Fruit fly (Drosophila melanogaster) whole organism, embryonic: Measurements from ENCODE around the gene gammaTub37C.
A peak's percentile ranks its signal among the peaks of the same experiment; 100 is the strongest.

Experiments
- Adf1 ChIP-seq: fragments of 200-800 bp; sonication (Bioruptor generic); IDR thresholded peaks from 2 replicates; pipeline ENCODE4 v1.3.6; 2022; ENCODE audit warnings: missing biosample characterization, missing genetic modification characterization
- Aef1 ChIP-seq: fragments of 200-800 bp; sonication (Bioruptor generic); IDR thresholded peaks from 3 replicates; pipeline ENCODE4 v1.3.6; 2022; ENCODE audit warnings: missing biosample characterization, missing genetic modification characterization
- Antp ChIP-seq: fragments of 200-800 bp; sonication (Bioruptor generic); optimal IDR thresholded peaks from 3 replicates; lab custom pipeline; 2016; ENCODE audit warnings: missing biosample characterization, missing genetic modification characterization
- Blimp-1 ChIP-seq: fragments of 200-800 bp; sonication (Bioruptor generic); optimal IDR thresholded peaks from 3 replicates; lab custom pipeline; 2018; ENCODE audit warnings: missing biosample characterization, missing genetic modification characterization, mild to moderate bottlenecking, moderate library complexity, missing genetic modification reagents
- CG10209 ChIP-seq: fragments of 200-800 bp; sonication (Bioruptor generic); optimal IDR thresholded peaks from 3 replicates; lab custom pipeline; 2017; ENCODE audit warnings: missing biosample characterization, mild to moderate bottlenecking, missing genetic modification characterization, missing genetic modification reagents
- CG10267 ChIP-seq: fragments of 200-800 bp; sonication (Bioruptor generic); optimal IDR thresholded peaks from 2 replicates; lab custom pipeline; 2018; ENCODE audit warnings: missing biosample characterization, mild to moderate bottlenecking, missing genetic modification characterization, moderate library complexity
- CG10959 ChIP-seq: fragments of 200-800 bp; sonication (Bioruptor generic); IDR thresholded peaks from 2 replicates; pipeline ENCODE4 v1.3.6; 2022; ENCODE audit warnings: missing biosample characterization, missing genetic modification characterization
- CG11398 ChIP-seq: fragments of 200-800 bp; sonication (Bioruptor generic); optimal IDR thresholded peaks from 2 replicates; lab custom pipeline; 2016; ENCODE audit warnings: missing biosample characterization, missing genetic modification characterization
- CG12071 ChIP-seq: fragments of 200-800 bp; sonication (Bioruptor generic); optimal IDR thresholded peaks from 3 replicates; lab custom pipeline; 2018; ENCODE audit warnings: missing biosample characterization, mild to moderate bottlenecking, missing genetic modification characterization
- CG12942 ChIP-seq: fragments of 200-800 bp; sonication (Bioruptor generic); optimal IDR thresholded peaks from 3 replicates; lab custom pipeline; 2016; ENCODE audit warnings: missing biosample characterization, missing genetic modification characterization
- CG13296 ChIP-seq: fragments of 200-800 bp; sonication (Bioruptor generic); optimal IDR thresholded peaks from 3 replicates; lab custom pipeline; 2018; ENCODE audit warnings: missing biosample characterization, mild to moderate bottlenecking, missing genetic modification characterization
- CG14710 ChIP-seq: fragments of 200-800 bp; sonication (Bioruptor generic); optimal IDR thresholded peaks from 3 replicates; lab custom pipeline; 2019; ENCODE audit warnings: missing biosample characterization, mild to moderate bottlenecking, missing genetic modification characterization, moderate library complexity
- CG14965 ChIP-seq: fragments of 200-800 bp; sonication (Bioruptor generic); optimal IDR thresholded peaks from 2 replicates; lab custom pipeline; 2016; ENCODE audit warnings: missing biosample characterization, missing genetic modification characterization, borderline replicate concordance
- CG15011 ChIP-seq: fragments of 200-800 bp; sonication (Bioruptor generic); optimal IDR thresholded peaks from 3 replicates; lab custom pipeline; 2018; ENCODE audit warnings: missing biosample characterization, mild to moderate bottlenecking, missing genetic modification characterization
- CG15696 ChIP-seq: fragments of 200-800 bp; sonication (Bioruptor generic); optimal IDR thresholded peaks from 2 replicates; lab custom pipeline; 2019; ENCODE audit warnings: missing biosample characterization, mild to moderate bottlenecking, missing genetic modification characterization, moderate library complexity
- CG1602 ChIP-seq: fragments of 200-800 bp; sonication (Bioruptor generic); optimal IDR thresholded peaks from 3 replicates; lab custom pipeline; 2016; ENCODE audit warnings: missing biosample characterization, missing genetic modification characterization
- CG1647 ChIP-seq: fragments of 200-800 bp; sonication (Bioruptor generic); optimal IDR thresholded peaks from 3 replicates; lab custom pipeline; 2016; ENCODE audit warnings: missing biosample characterization, missing genetic modification characterization
- CG2875 ChIP-seq: fragments of 200-800 bp; sonication (Bioruptor generic); optimal IDR thresholded peaks from 2 replicates; lab custom pipeline; 2017; ENCODE audit warnings: missing biosample characterization, mild to moderate bottlenecking, missing genetic modification characterization, missing genetic modification reagents
- CG4707 ChIP-seq: fragments of 200-800 bp; sonication (Bioruptor generic); optimal IDR thresholded peaks from 2 replicates; lab custom pipeline; 2018; ENCODE audit warnings: missing biosample characterization, mild to moderate bottlenecking, missing genetic modification characterization, moderate library complexity
- CG8290 ChIP-seq, 3 experiments: fragments of 200-800 bp; sonication (Bioruptor generic); optimal IDR thresholded peaks; 2 replicates each; lab custom pipeline; 2016 to 2019; ENCODE audit warnings: missing biosample characterization in 3 of 3, missing genetic modification characterization in 3 of 3, mild to moderate bottlenecking in 2 of 3, moderate library complexity in 1 of 3
- CHES-1-like ChIP-seq: fragments of 200-800 bp; sonication (Bioruptor generic); optimal IDR thresholded peaks from 2 replicates; lab custom pipeline; 2016; ENCODE audit warnings: missing biosample characterization, missing genetic modification characterization
- NC2β ChIP-seq: fragments of 200-800 bp; sonication (Bioruptor generic); optimal IDR thresholded peaks from 2 replicates; lab custom pipeline; 2016; ENCODE audit warnings: missing biosample characterization, missing genetic modification characterization
- NK7.1 ChIP-seq: fragments of 200-800 bp; sonication (Bioruptor generic); optimal IDR thresholded peaks from 3 replicates; lab custom pipeline; 2016; ENCODE audit warnings: missing biosample characterization, missing genetic modification characterization
- NfI ChIP-seq: fragments of 200-800 bp; sonication (Bioruptor generic); optimal IDR thresholded peaks from 3 replicates; lab custom pipeline; 2018; ENCODE audit warnings: missing biosample characterization, mild to moderate bottlenecking, missing genetic modification characterization, moderate library complexity
- Oli ChIP-seq: fragments of 200-800 bp; sonication (Bioruptor generic); optimal IDR thresholded peaks from 2 replicates; lab custom pipeline; 2018; ENCODE audit warnings: missing biosample characterization, mild to moderate bottlenecking, missing genetic modification characterization, moderate library complexity
- Sox102F ChIP-seq: fragments of 200-800 bp; sonication (Bioruptor generic); optimal IDR thresholded peaks from 2 replicates; lab custom pipeline; 2018; ENCODE audit warnings: missing biosample characterization, mild to moderate bottlenecking, missing genetic modification characterization, moderate library complexity
- Taf1 ChIP-seq: fragments of 200-800 bp; sonication (Bioruptor generic); IDR thresholded peaks from 2 replicates; pipeline ENCODE4 v1.3.6; 2022; ENCODE audit warnings: missing biosample characterization, missing genetic modification characterization
- aop ChIP-seq: fragments of 200-800 bp; sonication (Bioruptor generic); IDR thresholded peaks from 2 replicates; pipeline ENCODE4 v1.3.6; 2022; ENCODE audit warnings: missing biosample characterization, missing genetic modification characterization
- bab2 ChIP-seq: fragments of 200-800 bp; sonication (Bioruptor generic); optimal IDR thresholded peaks from 2 replicates; lab custom pipeline; 2016; ENCODE audit warnings: missing biosample characterization, missing genetic modification characterization
- crp ChIP-seq, 2 experiments: fragments of 200-800 bp; sonication (Bioruptor generic); optimal IDR thresholded peaks; 2 replicates in 1 of 2; 3 replicates in 1 of 2; lab custom pipeline; 2017; ENCODE audit warnings: missing biosample characterization in 2 of 2, missing genetic modification characterization in 2 of 2, mild to moderate bottlenecking in 1 of 2, moderate library complexity in 1 of 2
- fd102C ChIP-seq: fragments of 200-800 bp; sonication (Bioruptor generic); optimal IDR thresholded peaks from 2 replicates; lab custom pipeline; 2018; ENCODE audit warnings: missing biosample characterization, mild to moderate bottlenecking, missing genetic modification characterization, moderate library complexity
- jumu ChIP-seq: fragments of 200-800 bp; sonication (Bioruptor generic); optimal IDR thresholded peaks from 3 replicates; lab custom pipeline; 2016; ENCODE audit warnings: missing biosample characterization, missing genetic modification characterization
- nerfin-1 ChIP-seq: fragments of 200-800 bp; sonication (Bioruptor generic); optimal IDR thresholded peaks from 3 replicates; lab custom pipeline; 2019; ENCODE audit warnings: missing biosample characterization, mild to moderate bottlenecking, missing genetic modification characterization, moderate library complexity
- oc ChIP-seq: fragments of 200-800 bp; sonication (Bioruptor generic); optimal IDR thresholded peaks from 2 replicates; lab custom pipeline; 2018; ENCODE audit warnings: missing biosample characterization, mild to moderate bottlenecking, missing genetic modification characterization, moderate library complexity
- org-1 ChIP-seq: fragments of 200-800 bp; sonication (Bioruptor generic); optimal IDR thresholded peaks from 2 replicates; lab custom pipeline; 2017; ENCODE audit warnings: missing biosample characterization, missing genetic modification characterization
- prd ChIP-seq, 3 experiments: fragments of >200 bp in 2 of 3; fragments of 200-800 bp in 1 of 3; sonication (Bioruptor generic) in 1 of 3; optimal IDR thresholded peaks in 2 of 3; IDR thresholded peaks in 1 of 3; 2 replicates in 2 of 3; 3 replicates in 1 of 3; pipeline versions ENCODE4 v1.3.6 to Lab custom; 2017 to 2022; ENCODE audit warnings: missing biosample characterization in 1 of 3, missing genetic modification characterization in 1 of 3
- pzg ChIP-seq: fragments of 200-800 bp; sonication (Bioruptor generic); optimal IDR thresholded peaks from 3 replicates; lab custom pipeline; 2018; ENCODE audit warnings: missing biosample characterization, mild to moderate bottlenecking, missing genetic modification characterization, moderate library complexity
- rib ChIP-seq: fragments of 200-800 bp; sonication (Bioruptor generic); IDR thresholded peaks from 2 replicates; pipeline ENCODE4 v1.3.6; 2022; ENCODE audit warnings: missing biosample characterization, missing genetic modification characterization
- sc ChIP-seq, 3 experiments: fragments of >200 bp in 2 of 3; fragments of 200-800 bp in 1 of 3; sonication (Bioruptor generic) in 1 of 3; optimal IDR thresholded peaks; 2 replicates in 2 of 3; 3 replicates in 1 of 3; lab custom pipeline; 2017; ENCODE audit warnings: mild to moderate bottlenecking in 1 of 3, missing biosample characterization in 1 of 3, missing genetic modification characterization in 1 of 3, missing genetic modification reagents in 1 of 3
- sisA ChIP-seq: fragments of 200-800 bp; sonication (Bioruptor generic); IDR thresholded peaks from 2 replicates; pipeline ENCODE4 v1.3.6; 2022; ENCODE audit warnings: missing biosample characterization, missing genetic modification characterization
- sna ChIP-seq: fragments of 200-800 bp; sonication (Bioruptor generic); IDR thresholded peaks from 2 replicates; pipeline ENCODE4 v1.3.6; 2022; ENCODE audit warnings: missing biosample characterization, missing genetic modification characterization; ENCODE audit not compliant: partially characterized antibody
- sob ChIP-seq: fragments of 200-800 bp; sonication (Bioruptor generic); IDR thresholded peaks from 2 replicates; pipeline ENCODE4 v1.3.6; 2022; ENCODE audit warnings: missing biosample characterization, missing genetic modification characterization
- stc ChIP-seq: fragments of 200-800 bp; sonication (Bioruptor generic); IDR thresholded peaks from 2 replicates; pipeline ENCODE4 v1.3.6; 2022; ENCODE audit warnings: missing biosample characterization, missing genetic modification characterization
- sug ChIP-seq: fragments of 200-800 bp; optimal IDR thresholded peaks from 2 replicates; lab custom pipeline; 2019; ENCODE audit warnings: missing biosample characterization, mild to moderate bottlenecking, missing genetic modification characterization, moderate library complexity
- vfl ChIP-seq: fragments of 200-800 bp; sonication (Bioruptor generic); optimal IDR thresholded peaks from 2 replicates; lab custom pipeline; 2016; ENCODE audit warnings: missing biosample characterization, missing genetic modification characterization
- zfh1 ChIP-seq: fragments of 200-800 bp; sonication (Bioruptor generic); IDR thresholded peaks from 3 replicates; pipeline ENCODE4 v1.3.6; 2022; ENCODE audit warnings: missing biosample characterization, missing genetic modification characterization

Gene gammaTub37C

DNA sequence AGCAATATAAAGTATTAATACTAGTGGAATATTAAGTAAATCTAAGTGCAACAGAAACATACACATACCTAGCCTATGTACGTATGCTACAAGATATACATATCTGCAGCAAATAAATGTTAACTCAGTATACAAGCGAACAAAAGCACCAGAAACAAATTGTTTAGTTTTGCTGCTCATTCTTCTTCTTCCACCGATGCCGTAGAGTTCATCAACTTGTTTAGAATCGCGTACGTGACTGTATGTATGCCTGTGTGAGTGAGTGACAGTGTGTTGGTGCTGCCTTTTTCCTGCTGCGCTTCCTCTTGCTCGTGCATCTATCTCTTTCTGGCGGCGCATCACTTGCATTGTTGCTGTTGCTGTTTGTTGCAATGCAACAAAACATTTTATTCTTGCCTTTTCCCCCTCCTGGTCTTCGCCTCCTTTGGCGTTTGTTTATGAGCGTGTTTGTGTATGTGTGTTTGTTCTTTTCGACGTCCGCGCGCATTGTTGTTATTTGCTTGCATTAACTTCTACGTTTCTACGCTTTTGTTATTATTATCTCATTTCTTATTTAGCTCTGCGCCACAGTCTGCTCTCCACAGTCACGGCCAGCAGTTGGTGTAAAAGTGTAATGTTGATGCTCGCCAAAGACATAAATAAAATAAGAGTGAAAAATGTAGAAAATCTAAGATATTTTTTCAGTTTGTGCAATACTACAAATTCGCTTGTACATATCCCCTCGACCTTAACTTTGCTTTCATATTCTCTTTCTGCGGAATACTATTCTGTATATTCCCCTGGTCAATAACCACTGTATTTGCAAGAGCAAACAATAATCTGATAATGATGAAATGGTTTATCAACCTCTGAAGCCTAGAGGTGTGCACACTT, 26.6 kb downstream of the gammaTub37C start (continued):
- TF ChIP-seq CG1647 (GFP tag; lab: Kevin White, UChicago) (peak; percentile 35), pzg (GFP tag; lab: Kevin White, UChicago) (no peak), zfh1 (GFP tag; lab: Robert Waterston, UW) (0 out of 3 replicates have a peak, but pooled peaks have one; percentile 37), Sox102F (GFP tag; lab: Kevin White, UChicago) (peak; percentile 25), CG15696 (tag; lab: Kevin White, UChicago) (peak; percentile 28), CG2875 (peak; percentile 34), CHES-1-like (GFP tag; lab: Kevin White, UChicago) (peak; percentile 13), NC2β (GFP tag; lab: Kevin White, UChicago) (no peak), CG12071 (GFP tag; lab: Kevin White, UChicago) (no peak), sob (GFP tag; lab: Robert Waterston, UW) (peak; percentile 57), CG14710 (peak; percentile 39), Antp (GFP tag; lab: Kevin White, UChicago) (peak; percentile 30), org-1 (GFP tag; lab: Kevin White, UChicago) (peak; percentile 23), stc (GFP tag; lab: Robert Waterston, UW) (peak; percentile 46; the same call in 1 of the 2 replicates), aop (GFP tag; lab: Robert Waterston, UW) (0 out of 2 replicates have a peak, but pooled peaks have one; percentile 19), CG12942 (GFP tag; lab: Kevin White, UChicago) (peak; percentile 16), Aef1 (GFP tag; lab: Robert Waterston, UW) (no peak), CG10959 (GFP tag; lab: Robert Waterston, UW) (no peak), CG11398 (peak; percentile 26), CG1602 (GFP tag; lab: Kevin White, UChicago) (peak; percentile 25), fd102C (GFP tag; lab: Kevin White, UChicago) (no peak), CG13296 (peak; percentile 2), vfl (peak; percentile 18), Adf1 (GFP tag; lab: Robert Waterston, UW) (0 out of 2 replicates have a peak, but pooled peaks have one; percentile 7), sc (optimal IDR thresholded peaks at IDR 0.05; lab: Kevin White, UChicago) (no peak), sc (GFP tag; optimal IDR thresholded peaks at IDR 0.05; lab: Kevin White, UChicago) (peak; percentile 13), rib (no peak), CG10267 (peak; percentile 11), Oli (tag; lab: Kevin White, UChicago) (peak; percentile 23), Taf1 (GFP tag; lab: Robert Waterston, UW) (no peak), CG10209 (GFP tag; lab: Kevin White, UChicago) (peak; percentile 25), CG15011 (GFP tag; lab: Kevin White, UChicago) (no peak), sug (no peak), oc (tag; lab: Kevin White, UChicago) (no peak), jumu (GFP tag; lab: Kevin White, UChicago) (peak; percentile 18), nerfin-1 (peak; percentile 30), CG14965 (GFP tag; lab: Kevin White, UChicago) (no peak), prd (optimal IDR thresholded peaks at IDR 0.05; lab: Kevin White, UChicago) (no peak), prd (GFP tag; IDR thresholded peaks at IDR 0.05; lab: Robert Waterston, UW) (0 out of 3 replicates have a peak, but pooled peaks have one; percentile 38), CG4707 (GFP tag; lab: Kevin White, UChicago) (peak; percentile 30), sna (GFP tag; lab: Robert Waterston, UW) (no peak), sisA (peak; percentile 41; the same call in 1 of the 2 replicates), bab2 (peak; percentile 54), crp (GFP tag; optimal IDR thresholded peaks at IDR 0.05; lab: Kevin White, UChicago) (no peak), NfI (peak; percentile 39), CG8290 (GFP tag; optimal IDR thresholded peaks at IDR 0.05; lab: Kevin White, UChicago) (no peak), CG8290 (tag; optimal IDR thresholded peaks at IDR 0.05; lab: Kevin White, UChicago) (peak in 1 of 2 experiments; percentile 27), Blimp-1 (GFP tag; lab: Kevin White, UChicago) (peak; percentile 52), NK7.1 (no peak)
